Worm (Caenorhabditis elegans): ENCODE results near the gene F14H8.8.

ce11 chrV:15057724-15058123 is 28.5 kb downstream of the F14H8.8 start:
- no peak for TF ChIP-seq unc-120 (tag; optimal IDR thresholded peaks at IDR 0.05; ENCODE audit: poor library complexity, severe bottlenecking)
- TF ChIP-seq nhr-28 (tag; optimal IDR thresholded peaks at IDR 0.05) = no peak
- no peak for TF ChIP-seq mep-1 (tag; optimal IDR thresholded peaks at IDR 0.05)
- TF ChIP-seq unc-39 (tag; optimal IDR thresholded peaks at IDR 0.05) = no peak
- TF ChIP-seq ces-1 (GFP tag; optimal IDR thresholded peaks at IDR 0.05) = no peak

Data from whole organism, mixed stage, embryonic.